Worm (Caenorhabditis elegans) whole organism, L1 larva: Measurements from ENCODE around the gene C29F7.2.

ENCODE experiments used
- ceh-8 ChIP-seq: fragments of 200-800 bp; sonication (Bioruptor generic); optimal IDR thresholded peaks from 2 replicates; lab custom pipeline; 2018; ENCODE audit warnings: mild to moderate bottlenecking, missing genetic modification characterization, moderate library complexity, missing compliant biosample characterization
- efl-1 ChIP-seq, 4 experiments: fragments of 150-350 bp; optimal IDR thresholded peaks in 3 of 4; peaks in 1 of 4; 1 replicate in 1 of 4; 2 replicates in 3 of 4; lab custom pipeline; 2014; ENCODE audit warnings: missing biosample characterization in 2 of 4, missing genetic modification characterization in 2 of 4, missing genetic modification reagents in 2 of 4
- egl-27 ChIP-seq, 2 experiments: fragments of 150-350 bp in 1 of 2; sonication (generic microtip); optimal IDR thresholded peaks; 3 replicates each; lab custom pipeline; 2017 to 2018; ENCODE audit warnings: missing biosample characterization in 2 of 2, missing genetic modification characterization in 2 of 2, missing genetic modification reagents in 2 of 2
- zag-1 ChIP-seq: fragments of 150-350 bp; optimal IDR thresholded peaks from 2 replicates; lab custom pipeline; 2014; ENCODE audit warnings: missing biosample characterization, missing genetic modification characterization

The C29F7.2 gene

ce11 chrX:13466926-13467866, 51.3 kb downstream of the C29F7.2 start, which contains the start of gene col-183:
col-183 (minus strand) TSS chrX:13467764.
- TF ChIP-seq zag-1 (no peak), ceh-8 (GFP tag; lab: Kevin White, UChicago) (peak; percentile 55), egl-27 (tag; optimal IDR thresholded peaks at IDR 0.05; lab: Kevin White, UChicago) (no peak), efl-1 (optimal IDR thresholded peaks at IDR 0.05; lab: Kevin White, UChicago) (no peak), efl-1 (GFP tag; optimal IDR thresholded peaks at IDR 0.05 in 1 of 2; lab: Kevin White, UChicago) (no peak)
